Worm (Caenorhabditis elegans): ENCODE measurements around the gene amt-4.

Gene amt-4

DNA sequence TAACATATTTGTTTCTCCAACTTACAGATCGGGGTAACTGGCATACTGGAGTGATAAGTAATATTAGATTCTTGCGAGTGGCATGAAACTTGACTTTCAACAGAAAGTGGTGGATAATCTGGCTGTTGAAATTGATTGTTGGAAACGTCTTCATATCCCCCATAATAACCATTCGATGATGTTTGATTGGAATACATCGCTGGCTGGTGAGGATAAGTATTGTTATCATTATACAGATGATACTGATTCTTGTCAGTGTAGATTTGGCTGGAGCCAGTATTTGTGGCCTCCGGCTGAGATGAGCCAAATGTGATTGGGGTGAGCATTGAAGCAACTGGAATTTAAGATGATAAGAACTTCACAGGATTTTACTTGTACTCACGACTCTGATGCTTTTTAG is 49.9 kb downstream of the amt-4 start:
- TF ChIP-seq dao-5 (tag; optimal IDR thresholded peaks at IDR 0.05), result no peak
- TF ChIP-seq W03F9.2 (tag; optimal IDR thresholded peaks at IDR 0.05), result no peak
- no peak for TF ChIP-seq him-1 (tag; optimal IDR thresholded peaks at IDR 0.05)

ce11 chrX:4616832-4617231 is 51.7 kb downstream of the amt-4 start:
- TF ChIP-seq W03F9.2 (tag; optimal IDR thresholded peaks at IDR 0.05) (no peak), him-1 (tag; optimal IDR thresholded peaks at IDR 0.05) (peak; percentile 46), dao-5 (tag; optimal IDR thresholded peaks at IDR 0.05) (no peak)
